Fruit fly (Drosophila melanogaster) whole organism, embryonic: Measurements from ENCODE around the gene CG12224.

Experiments used
- ATbp ChIP-seq: fragments of 200-800 bp; sonication (Bioruptor generic); optimal IDR thresholded peaks from 2 replicates; lab custom pipeline; 2017; ENCODE audit warnings: missing biosample characterization, mild to moderate bottlenecking, missing genetic modification characterization, missing genetic modification reagents
- CG14667 ChIP-seq: fragments of 200-800 bp; sonication (Bioruptor generic); IDR thresholded peaks from 2 replicates; pipeline ENCODE4 v1.3.6; 2022; ENCODE audit warnings: missing biosample characterization, missing genetic modification characterization
- CG30020 ChIP-seq: fragments of 200-800 bp; optimal IDR thresholded peaks from 2 replicates; lab custom pipeline; 2019; ENCODE audit warnings: missing biosample characterization, mild to moderate bottlenecking, missing genetic modification characterization, moderate library complexity
- CG3726 ChIP-seq: fragments of 200-800 bp; sonication (Bioruptor generic); IDR thresholded peaks from 3 replicates; pipeline ENCODE4, ENCODE4 v1.3.6; 2022; ENCODE audit warnings: missing biosample characterization, missing genetic modification characterization
- CG4282 ChIP-seq: fragments of 200-800 bp; sonication (Bioruptor generic); optimal IDR thresholded peaks from 2 replicates; lab custom pipeline; 2016; ENCODE audit warnings: missing biosample characterization, missing genetic modification characterization
- CG4360 ChIP-seq: fragments of 200-800 bp; sonication (Bioruptor generic); IDR thresholded peaks from 2 replicates; pipeline ENCODE4 v1.3.6; 2022; ENCODE audit warnings: missing biosample characterization, missing genetic modification characterization
- CG7987 ChIP-seq: fragments of 200-800 bp; sonication (Bioruptor generic); optimal IDR thresholded peaks from 2 replicates; lab custom pipeline; 2018; ENCODE audit warnings: missing biosample characterization, mild to moderate bottlenecking, missing genetic modification characterization, moderate library complexity
- E2f1 ChIP-seq: fragments of 200-800 bp; sonication (Bioruptor generic); IDR thresholded peaks from 2 replicates; pipeline ENCODE4 v1.3.6; 2022; ENCODE audit warnings: missing biosample characterization, missing genetic modification characterization
- HLHmδ ChIP-seq: fragments of 200-800 bp; sonication (Bioruptor generic); optimal IDR thresholded peaks from 2 replicates; lab custom pipeline; 2018; ENCODE audit warnings: missing biosample characterization, mild to moderate bottlenecking, missing genetic modification characterization, moderate library complexity
- Lim3 ChIP-seq: fragments of 200-800 bp; sonication (Bioruptor generic); IDR thresholded peaks from 2 replicates; pipeline ENCODE4 v1.3.6; 2022; ENCODE audit warnings: missing biosample characterization, missing genetic modification characterization
- ato ChIP-seq: fragments of 200-800 bp; sonication (Bioruptor generic); IDR thresholded peaks from 2 replicates; pipeline ENCODE4 v1.3.6; 2022; ENCODE audit warnings: missing biosample characterization, missing genetic modification characterization; ENCODE audit not compliant: partially characterized antibody
- pb ChIP-seq: fragments of 200-800 bp; sonication (Bioruptor generic); optimal IDR thresholded peaks from 3 replicates; lab custom pipeline; 2016; ENCODE audit warnings: missing biosample characterization, missing genetic modification characterization
- slbo ChIP-seq: fragments of 200-800 bp; sonication (Bioruptor generic); IDR thresholded peaks from 2 replicates; pipeline ENCODE4 v1.3.6; 2022; ENCODE audit warnings: missing biosample characterization, missing genetic modification characterization

DNA sequence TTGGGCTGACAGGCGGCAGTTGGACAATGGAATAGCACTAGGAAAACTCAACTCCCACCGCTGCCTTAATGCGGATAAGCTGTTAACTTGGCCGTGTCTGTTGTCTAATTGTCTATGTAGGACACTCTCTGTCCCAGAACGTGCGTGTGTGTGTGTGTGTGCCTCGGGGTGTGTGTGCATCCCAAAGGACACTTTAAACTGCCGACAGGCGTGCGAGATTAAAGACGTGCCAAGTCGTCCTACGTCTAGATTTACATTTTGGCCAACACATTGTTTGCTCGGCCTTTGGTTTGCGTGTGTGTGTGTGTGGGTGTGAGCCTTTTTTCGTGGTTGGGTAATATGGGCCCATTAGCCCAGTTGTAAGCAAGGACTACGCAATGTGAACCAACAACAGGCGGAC lies 16.3 kb upstream of the CG12224 start:
- no peak for TF ChIP-seq CG30020 (tag; lab: Kevin White, UChicago)
- TF ChIP-seq E2f1 (GFP tag; lab: Robert Waterston, UW), result no peak
- no peak for TF ChIP-seq CG3726 (GFP tag; lab: Robert Waterston, UW)
- no peak for TF ChIP-seq slbo (GFP tag; lab: Robert Waterston, UW)
- no peak for TF ChIP-seq Lim3 (GFP tag; lab: Robert Waterston, UW)
- no peak for TF ChIP-seq HLHmδ (GFP tag; lab: Kevin White, UChicago)
- no peak for TF ChIP-seq CG4360 (GFP tag; lab: Robert Waterston, UW)
- TF ChIP-seq ato (GFP tag; lab: Robert Waterston, UW), result no peak
- TF ChIP-seq CG14667 (GFP tag; lab: Robert Waterston, UW), result no peak
- no peak for TF ChIP-seq ATbp (GFP tag; lab: Kevin White, UChicago)
- TF ChIP-seq pb (GFP tag; lab: Kevin White, UChicago), result no peak
- no peak for TF ChIP-seq CG4282 (GFP tag; lab: Kevin White, UChicago)
- no peak for TF ChIP-seq CG7987
